Fruit fly (Drosophila melanogaster) whole organism, pupa: ENCODE results near the gene Oseg1.

ENCODE experiments used
- CG14655 ChIP-seq: fragments of 200-800 bp; sonication (Bioruptor generic); optimal IDR thresholded peaks from 3 replicates; lab custom pipeline; 2017; ENCODE audit warnings: mild to moderate bottlenecking, missing biosample characterization, missing genetic modification reagents, missing genetic modification characterization
- CG34367 ChIP-seq: fragments of 200-800 bp; sonication (Bioruptor generic); optimal IDR thresholded peaks from 2 replicates; lab custom pipeline; 2018; ENCODE audit warnings: missing biosample characterization, mild to moderate bottlenecking, missing genetic modification characterization
- CG9948 ChIP-seq: fragments of 200-800 bp; sonication (Bioruptor generic); optimal IDR thresholded peaks from 2 replicates; lab custom pipeline; 2018; ENCODE audit warnings: missing biosample characterization, mild to moderate bottlenecking, missing genetic modification characterization, moderate library complexity
- Ets98B ChIP-seq: fragments of 200-800 bp; sonication (Bioruptor generic); IDR thresholded peaks from 2 replicates; pipeline ENCODE4 v1.3.6; 2022; ENCODE audit warnings: missing biosample characterization, missing genetic modification characterization
- Pif1B ChIP-seq: fragments of 200-800 bp; sonication (Bioruptor generic); optimal IDR thresholded peaks from 3 replicates; lab custom pipeline; 2016; ENCODE audit warnings: missing biosample characterization, missing genetic modification characterization
- Snoo ChIP-seq: fragments of 200-800 bp; sonication (Bioruptor generic); optimal IDR thresholded peaks from 3 replicates; lab custom pipeline; 2017; ENCODE audit warnings: missing biosample characterization, mild to moderate bottlenecking, missing genetic modification characterization, inconsistent platforms

- TF ChIP-seq CG9948 (tag; lab: Kevin White, UChicago) (peak; percentile 66), CG14655 (GFP tag; lab: Kevin White, UChicago) (no peak), Snoo (tag; lab: Kevin White, UChicago) (peak; percentile 81), Pif1B (GFP tag; lab: Kevin White, UChicago) (no peak), Ets98B (peak; percentile 84), CG34367 (tag; lab: Kevin White, UChicago) (peak; percentile 72)
Measured at dm6 chr3L:8398763-8399445, 13.7 kb downstream of the Oseg1 start.
